Worm (Caenorhabditis elegans) whole organism, late embryonic: ENCODE measurements around the gene srw-24.

Experiments
- Y22D7AL.16 ChIP-seq: sonication (generic microtip); optimal IDR thresholded peaks from 2 replicates; lab custom pipeline; 2016; ENCODE audit warnings: missing genetic modification characterization, missing compliant biosample characterization
- ama-1 ChIP-seq: fragments of 150-350 bp; optimal IDR thresholded peaks from 2 replicates; lab custom pipeline; 2014
- ceh-24 ChIP-seq: sonication (generic microtip); optimal IDR thresholded peaks from 2 replicates; lab custom pipeline; 2016; ENCODE audit warnings: mild to moderate bottlenecking, missing genetic modification characterization, missing compliant biosample characterization
- dmd-4 ChIP-seq: sonication (generic microtip); optimal IDR thresholded peaks from 2 replicates; lab custom pipeline; 2016; ENCODE audit warnings: borderline replicate concordance, missing genetic modification characterization, missing compliant biosample characterization
- eyg-1 ChIP-seq: sonication (generic microtip); optimal IDR thresholded peaks from 2 replicates; lab custom pipeline; 2016; ENCODE audit warnings: missing genotype, missing genetic modification characterization, missing compliant biosample characterization
- gmeb-2 ChIP-seq: sonication (generic microtip); optimal IDR thresholded peaks from 2 replicates; lab custom pipeline; 2016; ENCODE audit warnings: missing genetic modification characterization, inconsistent platforms, missing compliant biosample characterization
- hlh-8 ChIP-seq: sonication (generic microtip); optimal IDR thresholded peaks from 2 replicates; lab custom pipeline; 2016; ENCODE audit warnings: missing genotype, missing genetic modification characterization, missing compliant biosample characterization
- nhr-11 ChIP-seq: fragments of 150-350 bp; optimal IDR thresholded peaks from 2 replicates; lab custom pipeline; 2014; ENCODE audit warnings: missing biosample characterization, missing genetic modification characterization
- tbx-2 ChIP-seq: sonication (generic microtip); optimal IDR thresholded peaks from 2 replicates; lab custom pipeline; 2016; ENCODE audit warnings: missing genetic modification characterization, missing compliant biosample characterization

DNA sequence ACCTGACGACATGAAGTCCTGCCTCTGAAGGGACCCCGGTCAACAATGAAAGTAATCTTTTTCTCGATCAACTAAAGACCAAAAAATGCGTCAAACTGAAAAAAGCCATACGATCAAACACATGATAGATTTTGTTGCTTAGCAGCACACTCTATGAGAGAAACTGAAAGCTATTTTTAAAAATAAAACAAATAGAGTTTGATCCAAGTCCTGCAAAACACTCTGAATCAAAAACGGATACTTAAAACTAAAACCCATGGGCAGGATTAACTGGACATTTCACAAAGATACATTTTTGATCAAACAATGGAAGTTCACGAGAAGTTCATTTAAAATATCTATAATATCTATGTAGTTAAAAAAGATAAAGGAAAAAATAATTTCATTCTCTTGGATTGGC lies 43.6 kb downstream of the srw-24 start, which contains the start of gene T10H4.13:
- TF ChIP-seq dmd-4 (tag; lab: Kevin White, UChicago) (no peak), hlh-8 (tag; lab: Kevin White, UChicago) (no peak), nhr-11 (tag; lab: Kevin White, UChicago) (no peak), eyg-1 (tag; lab: Kevin White, UChicago) (no peak), Y22D7AL.16 (no peak), ama-1 (lab: Kevin White, UChicago) (no peak), tbx-2 (no peak), gmeb-2 (tag; lab: Kevin White, UChicago) (no peak), ceh-24 (tag; lab: Kevin White, UChicago) (no peak)
